Fruit fly (Drosophila melanogaster) whole organism, prepupa: ENCODE data around the gene CG9393.

Experiments used
- CG10631 ChIP-seq: fragments of 200-800 bp; sonication (Bioruptor generic); optimal IDR thresholded peaks from 2 replicates; lab custom pipeline; 2016; ENCODE audit warnings: missing biosample characterization, missing genetic modification characterization
- CG10669 ChIP-seq: fragments of 200-800 bp; sonication (Bioruptor generic); optimal IDR thresholded peaks from 3 replicates; lab custom pipeline; 2018; ENCODE audit warnings: missing biosample characterization, mild to moderate bottlenecking, missing genetic modification characterization, moderate library complexity
- CG11294 ChIP-seq: fragments of 200-800 bp; sonication (Bioruptor generic); IDR thresholded peaks from 2 replicates; pipeline ENCODE4 v1.3.6; 2022; ENCODE audit warnings: missing biosample characterization, missing genetic modification characterization
- CG11762 ChIP-seq: fragments of 200-800 bp; sonication (Bioruptor generic); optimal IDR thresholded peaks from 3 replicates; lab custom pipeline; 2016; ENCODE audit warnings: missing biosample characterization, missing genetic modification characterization; ENCODE audit not compliant: insufficient read depth
- CG11902 ChIP-seq: fragments of 200-800 bp; sonication (Bioruptor generic); optimal IDR thresholded peaks from 3 replicates; lab custom pipeline; 2016; ENCODE audit warnings: missing biosample characterization, missing genetic modification characterization
- CG15336 ChIP-seq: fragments of 200-800 bp; sonication (Bioruptor generic); IDR thresholded peaks from 2 replicates; pipeline ENCODE4 v1.3.6; 2022; ENCODE audit warnings: missing biosample characterization, missing genetic modification characterization
- CG16779 ChIP-seq: fragments of 200-800 bp; sonication (Bioruptor generic); optimal IDR thresholded peaks from 3 replicates; lab custom pipeline; 2017; ENCODE audit warnings: missing biosample characterization, mild to moderate bottlenecking, missing genetic modification characterization
- CG31627 ChIP-seq: fragments of 200-800 bp; sonication (Bioruptor generic); optimal IDR thresholded peaks from 3 replicates; lab custom pipeline; 2016; ENCODE audit warnings: missing biosample characterization, missing genetic modification characterization
- CG32006 ChIP-seq: fragments of 200-800 bp; sonication (Bioruptor generic); optimal IDR thresholded peaks from 3 replicates; lab custom pipeline; 2017; ENCODE audit warnings: missing biosample characterization, mild to moderate bottlenecking, missing genetic modification characterization
- CG34406 ChIP-seq: fragments of 200-800 bp; sonication (Bioruptor generic); optimal IDR thresholded peaks from 3 replicates; lab custom pipeline; 2016; ENCODE audit warnings: missing biosample characterization, missing genetic modification characterization
- CG4318 ChIP-seq: fragments of 200-800 bp; sonication (Bioruptor generic); optimal IDR thresholded peaks from 3 replicates; lab custom pipeline; 2017; ENCODE audit warnings: missing biosample characterization, mild to moderate bottlenecking, missing genetic modification characterization
- CG6163 ChIP-seq: fragments of 200-800 bp; sonication (Bioruptor generic); IDR thresholded peaks from 3 replicates; pipeline ENCODE4 v1.3.6; 2022; ENCODE audit warnings: missing biosample characterization, missing genetic modification characterization
- CG6276 ChIP-seq: fragments of 200-800 bp; sonication (Bioruptor generic); optimal IDR thresholded peaks from 2 replicates; lab custom pipeline; 2017; ENCODE audit warnings: missing biosample characterization, mild to moderate bottlenecking, missing genetic modification characterization
- CG6792 ChIP-seq: fragments of 200-800 bp; sonication (Bioruptor generic); optimal IDR thresholded peaks from 3 replicates; lab custom pipeline; 2016; ENCODE audit warnings: missing biosample characterization, missing genetic modification characterization
- CG6808 ChIP-seq: fragments of 200-800 bp; sonication (Bioruptor generic); optimal IDR thresholded peaks from 3 replicates; lab custom pipeline; 2017; ENCODE audit warnings: missing biosample characterization, missing genetic modification characterization, mild to moderate bottlenecking, moderate library complexity, missing genetic modification reagents
- CG6854 ChIP-seq: fragments of 200-800 bp; sonication (Bioruptor generic); optimal IDR thresholded peaks from 2 replicates; lab custom pipeline; 2017; ENCODE audit warnings: missing biosample characterization, mild to moderate bottlenecking, missing genetic modification characterization
- CG7368 ChIP-seq: fragments of 200-800 bp; sonication (Bioruptor generic); optimal IDR thresholded peaks from 3 replicates; lab custom pipeline; 2016; ENCODE audit warnings: missing biosample characterization, missing genetic modification characterization
- CG8119 ChIP-seq: fragments of 200-800 bp; sonication (Bioruptor generic); IDR thresholded peaks from 3 replicates; pipeline ENCODE4 v1.3.6; 2022; ENCODE audit warnings: missing biosample characterization, missing genetic modification characterization
- CG8319 ChIP-seq: fragments of 200-800 bp; sonication (Bioruptor generic); optimal IDR thresholded peaks from 3 replicates; lab custom pipeline; 2016; ENCODE audit warnings: missing biosample characterization, missing genetic modification characterization
- CG9139 ChIP-seq: fragments of 200-800 bp; sonication (Bioruptor generic); optimal IDR thresholded peaks from 3 replicates; lab custom pipeline; 2017; ENCODE audit warnings: missing biosample characterization, mild to moderate bottlenecking, missing genetic modification characterization
- Eip75B ChIP-seq: fragments of 200-800 bp; sonication (Bioruptor generic); optimal IDR thresholded peaks from 3 replicates; lab custom pipeline; 2016; ENCODE audit warnings: missing biosample characterization, missing genetic modification characterization
- Eip78C ChIP-seq: fragments of 200-800 bp; sonication (Bioruptor generic); peaks from one replicate; lab custom pipeline; 2016; ENCODE audit warnings: missing biosample characterization, missing genetic modification characterization
- Eip93F ChIP-seq: fragments of 200-800 bp; sonication (Bioruptor generic); optimal IDR thresholded peaks from 2 replicates; lab custom pipeline; 2016; ENCODE audit warnings: missing biosample characterization, mild to moderate bottlenecking, missing genetic modification characterization
- Ets21C ChIP-seq: fragments of 200-800 bp; sonication (Bioruptor generic); optimal IDR thresholded peaks from 3 replicates; lab custom pipeline; 2016; ENCODE audit warnings: missing biosample characterization, missing genetic modification characterization
- Ets96B ChIP-seq: fragments of 200-800 bp; optimal IDR thresholded peaks from 2 replicates; lab custom pipeline; 2019; ENCODE audit warnings: missing biosample characterization, mild to moderate bottlenecking, missing genetic modification characterization, moderate library complexity
- Hr4 ChIP-seq: fragments of 200-800 bp; sonication (Bioruptor generic); optimal IDR thresholded peaks from 3 replicates; lab custom pipeline; 2016; ENCODE audit warnings: missing biosample characterization, missing genetic modification characterization
- Lpt ChIP-seq: fragments of 200-800 bp; sonication (Bioruptor generic); optimal IDR thresholded peaks from 3 replicates; lab custom pipeline; 2016; ENCODE audit warnings: missing biosample characterization, missing genetic modification characterization
- Met ChIP-seq: fragments of 200-800 bp; sonication (Bioruptor generic); optimal IDR thresholded peaks from 3 replicates; lab custom pipeline; 2016; ENCODE audit warnings: missing biosample characterization, missing genetic modification characterization
- OdsH ChIP-seq: fragments of 200-800 bp; sonication (Bioruptor generic); optimal IDR thresholded peaks from 3 replicates; lab custom pipeline; 2016; ENCODE audit warnings: missing biosample characterization, missing genetic modification characterization
- Smox ChIP-seq: fragments of 200-800 bp; sonication (Bioruptor generic); optimal IDR thresholded peaks from 3 replicates; lab custom pipeline; 2016; ENCODE audit warnings: missing biosample characterization, missing genetic modification characterization
- Sox102F ChIP-seq: fragments of 200-800 bp; sonication (Bioruptor generic); optimal IDR thresholded peaks from 2 replicates; lab custom pipeline; 2016; ENCODE audit warnings: missing biosample characterization, mild to moderate bottlenecking, missing genetic modification characterization
- Sox14 ChIP-seq: fragments of 200-800 bp; sonication (Bioruptor generic); optimal IDR thresholded peaks from 3 replicates; lab custom pipeline; 2016; ENCODE audit warnings: missing biosample characterization, missing genetic modification characterization
- Sox15 ChIP-seq: fragments of 200-800 bp; sonication (Bioruptor generic); optimal IDR thresholded peaks from 3 replicates; lab custom pipeline; 2016; ENCODE audit warnings: missing biosample characterization, missing genetic modification characterization
- cyc ChIP-seq: fragments of 200-800 bp; sonication (Bioruptor generic); optimal IDR thresholded peaks from 3 replicates; lab custom pipeline; 2016; ENCODE audit warnings: missing biosample characterization, missing genetic modification characterization
- dac ChIP-seq: fragments of 200-800 bp; sonication (Bioruptor generic); optimal IDR thresholded peaks from 2 replicates; lab custom pipeline; 2017; ENCODE audit warnings: missing biosample characterization, mild to moderate bottlenecking, missing genetic modification characterization
- dsx ChIP-seq: fragments of 200-800 bp; optimal IDR thresholded peaks from 3 replicates; lab custom pipeline; 2019; ENCODE audit warnings: missing biosample characterization, mild to moderate bottlenecking, missing genetic modification characterization, moderate library complexity; ENCODE audit not compliant: poor library complexity, severe bottlenecking
- eg ChIP-seq: fragments of 200-800 bp; sonication (Bioruptor generic); IDR thresholded peaks from 3 replicates; pipeline ENCODE4 v1.3.6; 2022; ENCODE audit warnings: missing biosample characterization, missing genetic modification characterization
- fd59A ChIP-seq: fragments of 200-800 bp; sonication (Bioruptor generic); optimal IDR thresholded peaks from 2 replicates; lab custom pipeline; 2017; ENCODE audit warnings: missing biosample characterization, mild to moderate bottlenecking, missing genetic modification characterization, missing genetic modification reagents
- fd85E ChIP-seq: fragments of 200-800 bp; sonication (Bioruptor generic); optimal IDR thresholded peaks from 3 replicates; lab custom pipeline; 2016; ENCODE audit warnings: missing biosample characterization, missing genetic modification characterization
- fkh ChIP-seq: fragments of 200-800 bp; sonication (Bioruptor generic); optimal IDR thresholded peaks from 3 replicates; lab custom pipeline; 2017; ENCODE audit warnings: missing biosample characterization, mild to moderate bottlenecking, missing genetic modification characterization, moderate library complexity
- net ChIP-seq: fragments of 200-800 bp; sonication (Bioruptor generic); optimal IDR thresholded peaks from 3 replicates; lab custom pipeline; 2016; ENCODE audit warnings: missing biosample characterization, missing genetic modification characterization
- salr ChIP-seq, 2 experiments: fragments of 200-800 bp; sonication (Bioruptor generic); optimal IDR thresholded peaks; 3 replicates each; lab custom pipeline; 2016 to 2018; ENCODE audit warnings: missing biosample characterization in 2 of 2, missing genetic modification characterization in 2 of 2, mild to moderate bottlenecking in 1 of 2
- spab ChIP-seq: fragments of 200-800 bp; sonication (Bioruptor generic); optimal IDR thresholded peaks from 2 replicates; lab custom pipeline; 2017; ENCODE audit warnings: missing biosample characterization, mild to moderate bottlenecking, missing genetic modification characterization, missing genetic modification reagents
- ss ChIP-seq, 2 experiments: fragments of 200-800 bp; sonication (Bioruptor generic); optimal IDR thresholded peaks; 2 replicates in 1 of 2; 3 replicates in 1 of 2; lab custom pipeline; 2017 to 2018; ENCODE audit warnings: mild to moderate bottlenecking in 2 of 2, missing biosample characterization in 2 of 2, missing genetic modification characterization in 2 of 2, moderate library complexity in 1 of 2
- svp ChIP-seq: fragments of 200-800 bp; sonication (Bioruptor generic); peaks from one replicate; lab custom pipeline; 2016; ENCODE audit warnings: missing biosample characterization, missing genetic modification characterization
- topi ChIP-seq: fragments of 200-800 bp; sonication (Bioruptor generic); optimal IDR thresholded peaks from 3 replicates; lab custom pipeline; 2016; ENCODE audit warnings: missing biosample characterization, missing genetic modification characterization
- vri ChIP-seq: fragments of 200-800 bp; sonication (Bioruptor generic); optimal IDR thresholded peaks from 3 replicates; lab custom pipeline; 2016; ENCODE audit warnings: missing biosample characterization, mild to moderate bottlenecking, missing genetic modification characterization

Gene CG9393

dm6 chr3R:9534125-9534496, 29.4 kb downstream of the CG9393 start (continued):
- TF ChIP-seq fkh (GFP tag; lab: Kevin White, UChicago) (peak; percentile 21), CG9139 (GFP tag; lab: Kevin White, UChicago) (no peak), CG6276 (GFP tag; lab: Kevin White, UChicago) (peak; percentile 86), CG15336 (GFP tag; lab: Robert Waterston, UW) (peak; percentile 94), CG8119 (GFP tag; lab: Robert Waterston, UW) (peak; percentile 93), CG6792 (GFP tag; lab: Kevin White, UChicago) (peak; percentile 86), Ets21C (GFP tag; lab: Kevin White, UChicago) (peak; percentile 75), vri (GFP tag; lab: Kevin White, UChicago) (no peak), CG11902 (peak; percentile 83), CG31627 (peak; percentile 92), CG6854 (no peak), Ets96B (tag; lab: Kevin White, UChicago) (peak; percentile 84)

dm6 chr3R:9533181-9534124, 30.0 kb downstream of the CG9393 start:
- TF ChIP-seq Ets96B (tag; lab: Kevin White, UChicago) (peak; percentile 95), eg (GFP tag; lab: Robert Waterston, UW) (peak; percentile 89), svp (GFP tag; lab: Kevin White, UChicago) (peak; percentile 99), CG4318 (peak; percentile 98), CG6808 (peak; percentile 97), Lpt (GFP tag; lab: Kevin White, UChicago) (peak; percentile 96), dsx (peak; percentile 84), CG8319 (GFP tag; lab: Kevin White, UChicago) (peak; percentile 94), CG11902 (peak; percentile 93), net (peak; percentile 98), CG34406 (GFP tag; lab: Kevin White, UChicago) (peak; percentile 96), Met (peak; percentile 98), Sox102F (GFP tag; lab: Kevin White, UChicago) (peak; percentile 97), topi (GFP tag; lab: Kevin White, UChicago) (peak; percentile 98), dac (GFP tag; lab: Kevin White, UChicago) (peak; percentile 97), CG11294 (GFP tag; lab: Robert Waterston, UW) (peak; percentile 88), Smox (peak; percentile 97), Hr4 (peak; percentile 98), CG10631 (GFP tag; lab: Kevin White, UChicago) (peak; percentile 98), CG32006 (GFP tag; lab: Kevin White, UChicago) (peak; percentile 99), CG6792 (GFP tag; lab: Kevin White, UChicago) (peak; percentile 97), fd59A (GFP tag; lab: Kevin White, UChicago) (peak; percentile 98), CG6276 (GFP tag; lab: Kevin White, UChicago) (peak; percentile 99), OdsH (GFP tag; lab: Kevin White, UChicago) (peak; percentile 96), Sox15 (GFP tag; lab: Kevin White, UChicago) (peak; percentile 97), CG6163 (GFP tag; lab: Robert Waterston, UW) (peak; percentile 80), CG11762 (GFP tag; lab: Kevin White, UChicago) (peak; percentile 96), Sox14 (GFP tag; lab: Kevin White, UChicago) (peak; percentile 98), Eip93F (GFP tag; lab: Kevin White, UChicago) (peak; percentile 68), CG7368 (peak; percentile 95), ss (GFP tag; optimal IDR thresholded peaks at IDR 0.05; lab: Kevin White, UChicago) (peak; percentile 94 to 98), CG9139 (GFP tag; lab: Kevin White, UChicago) (peak; percentile 93), salr (GFP tag; optimal IDR thresholded peaks at IDR 0.05; lab: Kevin White, UChicago) (peak; percentile 90 to 99), fd85E (GFP tag; lab: Kevin White, UChicago) (peak; percentile 83), CG16779 (peak; percentile 95), fkh (GFP tag; lab: Kevin White, UChicago) (peak; percentile 99), CG10669 (GFP tag; lab: Kevin White, UChicago) (peak; percentile 95), cyc (GFP tag; lab: Kevin White, UChicago) (peak; percentile 94), spab (peak; percentile 98), Eip78C (GFP tag; lab: Kevin White, UChicago) (peak; percentile 100), Eip75B (peak; percentile 99)
